Worm (Caenorhabditis elegans) whole organism, mixed stage, embryonic: ENCODE results near the gene pbs-6.

ENCODE experiments used
- M03D4.4 ChIP-seq: sonication (generic microtip); optimal IDR thresholded peaks from 2 replicates; lab custom pipeline; 2017; ENCODE audit warnings: mild to moderate bottlenecking, missing genetic modification characterization, missing compliant biosample characterization
- bed-3 ChIP-seq: fragments of 200-800 bp; sonication (Bioruptor generic); optimal IDR thresholded peaks from 3 replicates; lab custom pipeline; 2018; ENCODE audit warnings: mild to moderate bottlenecking, missing genetic modification characterization, moderate library complexity, missing compliant biosample characterization
- blmp-1 ChIP-seq: fragments of 150-350 bp; optimal IDR thresholded peaks from 2 replicates; lab custom pipeline; 2014; ENCODE audit warnings: missing biosample characterization, missing genetic modification characterization
- ceh-39 ChIP-seq: fragments of 150-350 bp; optimal IDR thresholded peaks from 2 replicates; lab custom pipeline; 2014; ENCODE audit warnings: missing biosample characterization, missing genetic modification characterization
- ceh-43 ChIP-seq: fragments of 200-800 bp; sonication (Bioruptor generic); optimal IDR thresholded peaks from 2 replicates; lab custom pipeline; 2018; ENCODE audit warnings: mild to moderate bottlenecking, missing genetic modification characterization, moderate library complexity, missing compliant biosample characterization
- ceh-83 ChIP-seq: fragments of 200-800 bp; sonication (Bioruptor generic); optimal IDR thresholded peaks from 2 replicates; lab custom pipeline; 2018; ENCODE audit warnings: mild to moderate bottlenecking, missing genetic modification characterization, missing compliant biosample characterization
- ces-1 ChIP-seq: fragments of 150-350 bp; optimal IDR thresholded peaks from 2 replicates; lab custom pipeline; 2014; ENCODE audit warnings: missing biosample characterization, missing genetic modification reagents, missing genetic modification characterization
- cnd-1 ChIP-seq: fragments of 200-800 bp; sonication (Bioruptor generic); optimal IDR thresholded peaks from 2 replicates; lab custom pipeline; 2018; ENCODE audit warnings: mild to moderate bottlenecking, missing genetic modification characterization, missing compliant biosample characterization
- drap-1 ChIP-seq: fragments of 200-800 bp; sonication (Bioruptor generic); optimal IDR thresholded peaks from 3 replicates; lab custom pipeline; 2018; ENCODE audit warnings: mild to moderate bottlenecking, missing genetic modification characterization, missing compliant biosample characterization
- elt-1 ChIP-seq: sonication (generic microtip); optimal IDR thresholded peaks from 2 replicates; lab custom pipeline; 2017; ENCODE audit warnings: missing genetic modification characterization, mild to moderate bottlenecking, missing compliant biosample characterization, antibody characterized with exemption, moderate library complexity, borderline replicate concordance; ENCODE audit not compliant: insufficient read depth
- elt-3 ChIP-seq: fragments of 150-350 bp; optimal IDR thresholded peaks from 2 replicates; lab custom pipeline; 2014; ENCODE audit warnings: missing biosample characterization, missing genetic modification characterization
- flh-1 ChIP-seq: fragments of 200-800 bp; sonication (Bioruptor generic); optimal IDR thresholded peaks from 2 replicates; lab custom pipeline; 2018; ENCODE audit warnings: mild to moderate bottlenecking, missing genetic modification characterization, moderate library complexity, missing compliant biosample characterization
- ham-2 ChIP-seq: fragments of 200-800 bp; sonication (Bioruptor generic); optimal IDR thresholded peaks from 2 replicates; lab custom pipeline; 2018; ENCODE audit warnings: mild to moderate bottlenecking, missing genetic modification characterization, missing compliant biosample characterization
- hlh-1 ChIP-seq: fragments of 150-350 bp; optimal IDR thresholded peaks from 2 replicates; lab custom pipeline; 2014; ENCODE audit warnings: missing biosample characterization, missing genetic modification reagents, missing genetic modification characterization
- lin-13 ChIP-seq: fragments of 150-350 bp; optimal IDR thresholded peaks from 2 replicates; lab custom pipeline; 2014; ENCODE audit warnings: missing biosample characterization, missing genetic modification characterization
- lin-32 ChIP-seq: fragments of 200-800 bp; sonication (Bioruptor generic); optimal IDR thresholded peaks from 2 replicates; lab custom pipeline; 2018; ENCODE audit warnings: mild to moderate bottlenecking, missing genetic modification characterization, missing compliant biosample characterization
- lsy-2 ChIP-seq: fragments of 150-350 bp; optimal IDR thresholded peaks from 2 replicates; lab custom pipeline; 2014; ENCODE audit warnings: missing biosample characterization, missing genetic modification characterization
- mab-5 ChIP-seq: fragments of 150-350 bp; optimal IDR thresholded peaks from 2 replicates; lab custom pipeline; 2014; ENCODE audit warnings: missing biosample characterization, missing genetic modification characterization
- mep-1 ChIP-seq: fragments of 150-350 bp; optimal IDR thresholded peaks from 2 replicates; lab custom pipeline; 2017; ENCODE audit warnings: missing biosample characterization, missing genetic modification reagents, missing genetic modification characterization, inconsistent platforms
- mls-2 ChIP-seq: sonication (generic microtip); optimal IDR thresholded peaks from 2 replicates; lab custom pipeline; 2016; ENCODE audit warnings: mild to moderate bottlenecking, missing genetic modification characterization, moderate library complexity, missing compliant biosample characterization
- nhr-12 ChIP-seq: fragments of 150-350 bp; optimal IDR thresholded peaks from 2 replicates; lab custom pipeline; 2014; ENCODE audit warnings: missing biosample characterization, missing genetic modification characterization
- nhr-2 ChIP-seq: fragments of 150-350 bp; optimal IDR thresholded peaks from 2 replicates; lab custom pipeline; 2014; ENCODE audit warnings: missing biosample characterization, missing genetic modification characterization
- nhr-237 ChIP-seq: fragments of 150-350 bp; optimal IDR thresholded peaks from 2 replicates; lab custom pipeline; 2014; ENCODE audit warnings: missing biosample characterization, missing genetic modification characterization
- nhr-28 ChIP-seq: fragments of 150-350 bp; optimal IDR thresholded peaks from 2 replicates; lab custom pipeline; 2014; ENCODE audit warnings: missing biosample characterization, missing genetic modification characterization
- nhr-76 ChIP-seq: sonication (generic microtip); optimal IDR thresholded peaks from 2 replicates; lab custom pipeline; 2017; ENCODE audit warnings: missing biosample characterization, missing genetic modification characterization
- pha-4 ChIP-seq: fragments of 150-350 bp; optimal IDR thresholded peaks from 2 replicates; lab custom pipeline; 2018; ENCODE audit warnings: missing biosample characterization, missing genetic modification reagents, missing genetic modification characterization
- sem-2 ChIP-seq: fragments of 200-800 bp; sonication (Bioruptor generic); optimal IDR thresholded peaks from 2 replicates; lab custom pipeline; 2018; ENCODE audit warnings: mild to moderate bottlenecking, missing genetic modification characterization, missing compliant biosample characterization
- snpc-4 ChIP-seq: fragments of 150-350 bp; optimal IDR thresholded peaks from 2 replicates; lab custom pipeline; 2014; ENCODE audit warnings: missing biosample characterization, missing genetic modification characterization
- sptf-1 ChIP-seq: sonication (generic microtip); optimal IDR thresholded peaks from 2 replicates; lab custom pipeline; 2017; ENCODE audit warnings: mild to moderate bottlenecking, missing genetic modification characterization, moderate library complexity, missing compliant biosample characterization
- tbx-8 ChIP-seq: fragments of 200-800 bp; sonication (Bioruptor generic); optimal IDR thresholded peaks from 2 replicates; lab custom pipeline; 2018; ENCODE audit warnings: mild to moderate bottlenecking, missing genetic modification characterization, moderate library complexity, missing compliant biosample characterization
- unc-120 ChIP-seq: sonication (generic microtip); optimal IDR thresholded peaks from 2 replicates; lab custom pipeline; 2017; ENCODE audit warnings: missing genetic modification characterization, missing compliant biosample characterization; ENCODE audit not compliant: poor library complexity, severe bottlenecking
- unc-39 ChIP-seq: fragments of 150-350 bp; optimal IDR thresholded peaks from 2 replicates; lab custom pipeline; 2014; ENCODE audit warnings: missing biosample characterization, missing genetic modification characterization
- unc-62 ChIP-seq: fragments of 150-350 bp; optimal IDR thresholded peaks from 2 replicates; lab custom pipeline; 2014; ENCODE audit warnings: missing biosample characterization, missing genetic modification reagents, missing genetic modification characterization
- zip-8 ChIP-seq: fragments of 150-350 bp; optimal IDR thresholded peaks from 2 replicates; lab custom pipeline; 2014; ENCODE audit warnings: missing biosample characterization, missing genetic modification characterization
- ztf-11 ChIP-seq: fragments of 150-350 bp; optimal IDR thresholded peaks from 2 replicates; lab custom pipeline; 2014; ENCODE audit warnings: missing biosample characterization, missing genetic modification characterization

pbs-6 gene

DNA sequence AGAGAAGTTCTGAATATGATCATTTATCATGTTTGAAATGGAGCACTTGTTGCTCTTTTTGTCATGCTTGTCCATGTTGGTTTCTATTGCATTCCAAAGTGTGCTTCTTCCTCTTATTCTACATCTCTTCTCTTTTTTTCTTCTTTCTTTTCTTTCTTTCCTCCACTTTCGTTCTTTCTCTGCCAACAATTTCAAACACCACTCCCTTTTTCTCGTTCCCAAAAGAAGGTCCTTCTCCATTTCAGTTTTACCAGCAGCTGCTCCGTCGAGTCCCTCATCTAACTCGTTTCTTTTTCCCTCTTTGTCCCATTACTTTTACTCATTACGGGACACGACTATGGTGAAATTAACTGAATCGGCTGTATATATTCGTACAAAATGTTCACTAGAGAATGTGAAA, 11.0 kb upstream of the pbs-6 start, which contains the start of gene F09G8.5:
Gene F09G8.5, plus strand, starts transcription at position 38 of the 400 bp plus-strand sequence.
- no peak for TF ChIP-seq blmp-1 (tag; lab: Kevin White, UChicago)
- no peak for TF ChIP-seq unc-120
- no peak for TF ChIP-seq ceh-43 (GFP tag; lab: Kevin White, UChicago)
- no peak for TF ChIP-seq bed-3 (GFP tag; lab: Kevin White, UChicago)
- no peak for TF ChIP-seq ztf-11 (tag; lab: Kevin White, UChicago)
- no peak for TF ChIP-seq ham-2 (GFP tag; lab: Kevin White, UChicago)
- TF ChIP-seq mab-5 (tag; lab: Kevin White, UChicago): no peak
- no peak for TF ChIP-seq sem-2 (GFP tag; lab: Kevin White, UChicago)
- TF ChIP-seq elt-1 (tag; lab: Kevin White, UChicago): no peak
- TF ChIP-seq unc-39 (tag; lab: Kevin White, UChicago): no peak
- TF ChIP-seq cnd-1: no peak
- TF ChIP-seq mep-1 (tag; lab: Kevin White, UChicago): no peak
- TF ChIP-seq pha-4: no peak
- TF ChIP-seq ces-1: no peak
- no peak for TF ChIP-seq hlh-1 (tag; lab: Kevin White, UChicago)
- TF ChIP-seq M03D4.4 (tag; lab: Kevin White, UChicago): no peak
- no peak for TF ChIP-seq nhr-12 (tag; lab: Kevin White, UChicago)
- TF ChIP-seq snpc-4 (tag; lab: Kevin White, UChicago): no peak

DNA sequence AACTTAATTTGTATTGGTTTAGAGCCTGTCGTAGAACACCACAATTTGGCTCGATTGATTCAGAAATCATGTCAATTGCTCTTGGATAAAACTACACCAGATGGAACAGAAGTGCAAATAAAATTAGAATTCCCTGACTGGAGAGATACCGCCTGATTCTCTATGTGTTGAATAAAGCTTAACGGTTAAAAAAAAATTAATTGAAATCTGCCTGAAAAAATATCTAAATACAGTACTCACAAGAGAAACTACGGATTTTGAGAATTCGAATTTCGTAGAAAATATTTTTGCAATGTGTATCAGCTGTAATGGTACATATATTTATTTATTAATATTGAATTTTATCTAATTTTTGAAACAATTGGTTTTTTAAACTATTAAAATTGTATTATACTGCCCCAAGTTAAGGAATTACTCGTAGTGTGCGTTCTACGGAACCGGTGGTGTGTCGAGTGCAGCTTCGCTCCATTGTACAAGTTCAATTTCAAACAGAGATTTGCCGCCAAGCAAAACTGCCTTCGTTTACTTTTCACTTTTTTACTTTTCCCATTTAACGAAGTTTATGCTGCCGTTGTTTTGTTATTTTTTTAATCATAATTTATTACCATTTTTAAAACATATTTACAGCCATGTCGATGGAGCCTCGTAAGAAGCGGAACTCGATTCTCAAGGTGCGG, 6.3 kb upstream of the pbs-6 start, which contains the start of gene knl-1:
Gene knl-1, plus strand, starts transcription at position 626 of the 677 bp plus-strand sequence.
- TF ChIP-seq zip-8 (tag; lab: Kevin White, UChicago): no peak
- TF ChIP-seq flh-1 (GFP tag; lab: Kevin White, UChicago): no peak
- no peak for TF ChIP-seq blmp-1 (tag; lab: Kevin White, UChicago)
- no peak for TF ChIP-seq unc-62 (GFP tag; lab: Kevin White, UChicago)
- no peak for TF ChIP-seq ceh-43 (GFP tag; lab: Kevin White, UChicago)
- no peak for TF ChIP-seq ztf-11 (tag; lab: Kevin White, UChicago)
- no peak for TF ChIP-seq ceh-83 (GFP tag; lab: Kevin White, UChicago)
- TF ChIP-seq nhr-76: no peak
- no peak for TF ChIP-seq snpc-4 (tag; lab: Kevin White, UChicago)
- no peak for TF ChIP-seq nhr-2 (tag; lab: Kevin White, UChicago)
- TF ChIP-seq bed-3 (GFP tag; lab: Kevin White, UChicago): peak; percentile 19
- TF ChIP-seq mls-2 (tag; lab: Kevin White, UChicago): no peak
- TF ChIP-seq lin-32 (GFP tag; lab: Kevin White, UChicago): no peak
- TF ChIP-seq sptf-1 (tag; lab: Kevin White, UChicago): no peak
- TF ChIP-seq ces-1: peak; percentile 42
- TF ChIP-seq cnd-1: peak; percentile 59
- TF ChIP-seq mep-1 (tag; lab: Kevin White, UChicago): peak; percentile 68
- no peak for TF ChIP-seq unc-39 (tag; lab: Kevin White, UChicago)
- peak; percentile 58 for TF ChIP-seq nhr-237 (tag; lab: Kevin White, UChicago)
- TF ChIP-seq M03D4.4 (tag; lab: Kevin White, UChicago): no peak
- peak; percentile 83 for TF ChIP-seq lin-13 (tag; lab: Kevin White, UChicago)
- no peak for TF ChIP-seq unc-120
- no peak for TF ChIP-seq elt-1 (tag; lab: Kevin White, UChicago)
- peak; percentile 80 for TF ChIP-seq lsy-2 (tag; lab: Kevin White, UChicago)
- no peak for TF ChIP-seq nhr-12 (tag; lab: Kevin White, UChicago)
- TF ChIP-seq ham-2 (GFP tag; lab: Kevin White, UChicago): no peak
- peak; percentile 18 for TF ChIP-seq sem-2 (GFP tag; lab: Kevin White, UChicago)
- TF ChIP-seq drap-1: peak; percentile 30
- no peak for TF ChIP-seq elt-3
- TF ChIP-seq hlh-1 (tag; lab: Kevin White, UChicago): peak; percentile 12
- TF ChIP-seq tbx-8: no peak
- TF ChIP-seq pha-4: peak; percentile 32
- TF ChIP-seq mab-5 (tag; lab: Kevin White, UChicago): no peak
- no peak for TF ChIP-seq ceh-39
- no peak for TF ChIP-seq nhr-28

DNA sequence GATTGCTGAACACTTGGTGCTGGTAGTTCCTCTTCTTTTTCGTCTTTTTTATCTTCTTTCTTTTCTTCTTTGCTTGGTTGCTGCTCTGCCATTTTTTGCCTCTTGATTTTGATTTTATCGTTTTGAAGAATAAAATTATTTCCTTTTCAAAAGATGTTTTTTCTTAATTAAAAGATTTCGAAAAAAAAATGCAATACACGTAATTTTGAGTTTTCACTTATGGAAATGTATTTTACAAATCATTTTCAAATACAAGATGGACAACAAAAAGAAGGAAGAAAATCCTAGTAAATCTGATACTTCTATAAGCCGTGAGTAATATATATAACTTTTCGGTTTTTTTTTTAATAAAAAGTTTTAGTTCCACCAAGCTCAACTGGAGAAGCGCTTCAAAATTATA, 5.5 kb upstream of the pbs-6 start, which contains the start of the genes C02F5.10 and C02F5.2:
Gene C02F5.10, minus strand, starts transcription at position 101 of the 400 bp plus-strand sequence.
Gene C02F5.2, plus strand, starts transcription at position 239 of the 400 bp plus-strand sequence.
- TF ChIP-seq ham-2 (GFP tag; lab: Kevin White, UChicago) (no peak), elt-3 (no peak), unc-120 (no peak), zip-8 (tag; lab: Kevin White, UChicago) (no peak), nhr-2 (tag; lab: Kevin White, UChicago) (no peak), ceh-39 (no peak), cnd-1 (no peak), blmp-1 (tag; lab: Kevin White, UChicago) (no peak), tbx-8 (no peak), mep-1 (tag; lab: Kevin White, UChicago) (no peak), hlh-1 (tag; lab: Kevin White, UChicago) (no peak), ceh-43 (GFP tag; lab: Kevin White, UChicago) (no peak), ceh-83 (GFP tag; lab: Kevin White, UChicago) (no peak), unc-39 (tag; lab: Kevin White, UChicago) (no peak), nhr-76 (no peak), drap-1 (no peak), mls-2 (tag; lab: Kevin White, UChicago) (no peak), ztf-11 (tag; lab: Kevin White, UChicago) (no peak), lsy-2 (tag; lab: Kevin White, UChicago) (no peak), sem-2 (GFP tag; lab: Kevin White, UChicago) (no peak)
